Fruit fly (Drosophila melanogaster) whole organism, embryonic: ENCODE results near the gene CG8870.

ENCODE experiments used
- ATbp ChIP-seq: fragments of 200-800 bp; sonication (Bioruptor generic); optimal IDR thresholded peaks from 2 replicates; lab custom pipeline; 2017; ENCODE audit warnings: missing biosample characterization, mild to moderate bottlenecking, missing genetic modification characterization, missing genetic modification reagents
- Adf1 ChIP-seq: fragments of 200-800 bp; sonication (Bioruptor generic); IDR thresholded peaks from 2 replicates; pipeline ENCODE4 v1.3.6; 2022; ENCODE audit warnings: missing biosample characterization, missing genetic modification characterization
- CG10267 ChIP-seq: fragments of 200-800 bp; sonication (Bioruptor generic); optimal IDR thresholded peaks from 2 replicates; lab custom pipeline; 2018; ENCODE audit warnings: missing biosample characterization, mild to moderate bottlenecking, missing genetic modification characterization, moderate library complexity
- CG11504 ChIP-seq: fragments of 200-800 bp; sonication (Bioruptor generic); optimal IDR thresholded peaks from 3 replicates; lab custom pipeline; 2019; ENCODE audit warnings: missing biosample characterization, mild to moderate bottlenecking, missing genetic modification characterization, moderate library complexity
- CG13424 ChIP-seq: fragments of 200-800 bp; sonication (Bioruptor generic); optimal IDR thresholded peaks from 2 replicates; lab custom pipeline; 2019; ENCODE audit warnings: missing biosample characterization, mild to moderate bottlenecking, missing genetic modification characterization, moderate library complexity
- CG15696 ChIP-seq: fragments of 200-800 bp; sonication (Bioruptor generic); optimal IDR thresholded peaks from 2 replicates; lab custom pipeline; 2019; ENCODE audit warnings: missing biosample characterization, mild to moderate bottlenecking, missing genetic modification characterization, moderate library complexity
- CG17361 ChIP-seq: fragments of 200-800 bp; sonication (Bioruptor generic); IDR thresholded peaks from 3 replicates; pipeline ENCODE4 v1.3.6; 2022; ENCODE audit warnings: missing biosample characterization, missing genetic modification characterization
- CG17802 ChIP-seq: fragments of 200-800 bp; sonication (Bioruptor generic); optimal IDR thresholded peaks from 2 replicates; lab custom pipeline; 2018; ENCODE audit warnings: missing biosample characterization, mild to moderate bottlenecking, missing genetic modification characterization, moderate library complexity
- CG4282 ChIP-seq: fragments of 200-800 bp; sonication (Bioruptor generic); optimal IDR thresholded peaks from 2 replicates; lab custom pipeline; 2016; ENCODE audit warnings: missing biosample characterization, missing genetic modification characterization
- CG4328 ChIP-seq: fragments of 200-800 bp; sonication (Bioruptor generic); optimal IDR thresholded peaks from 3 replicates; lab custom pipeline; 2017; ENCODE audit warnings: missing biosample characterization, missing genetic modification reagents, missing genetic modification characterization
- CG6791 ChIP-seq: fragments of 200-800 bp; sonication (Bioruptor generic); IDR thresholded peaks from 3 replicates; pipeline ENCODE4 v1.3.6; 2022; ENCODE audit warnings: missing biosample characterization, missing genetic modification characterization; ENCODE audit not compliant: partially characterized antibody
- D19A ChIP-seq: fragments of 200-800 bp; optimal IDR thresholded peaks from 3 replicates; lab custom pipeline; 2019; ENCODE audit warnings: missing biosample characterization, mild to moderate bottlenecking, missing genetic modification characterization, moderate library complexity
- Dbx ChIP-seq: fragments of 200-800 bp; sonication (Bioruptor generic); IDR thresholded peaks from 3 replicates; pipeline ENCODE4 v1.3.6; 2022; ENCODE audit warnings: missing biosample characterization, missing genetic modification characterization
- Deaf1 ChIP-seq: fragments of 200-800 bp; optimal IDR thresholded peaks from 3 replicates; lab custom pipeline; 2019; ENCODE audit warnings: missing biosample characterization, mild to moderate bottlenecking, missing genetic modification characterization, moderate library complexity
- E2f2 ChIP-seq: fragments of 200-800 bp; sonication (Bioruptor generic); IDR thresholded peaks from 2 replicates; pipeline ENCODE4 v1.3.6; 2022; ENCODE audit warnings: missing biosample characterization, missing genetic modification characterization
- Ets97D ChIP-seq: fragments of 200-800 bp; sonication (Bioruptor generic); optimal IDR thresholded peaks from 3 replicates; lab custom pipeline; 2016; ENCODE audit warnings: missing biosample characterization, missing genetic modification characterization
- GATAe ChIP-seq: fragments of 200-800 bp; sonication (Bioruptor generic); conservative IDR thresholded peaks from 2 replicates; pipeline ENCODE4 v1.3.6; 2022; ENCODE audit warnings: missing biosample characterization, missing genetic modification characterization
- Gsc ChIP-seq: fragments of 200-800 bp; sonication (Bioruptor generic); IDR thresholded peaks from 2 replicates; pipeline ENCODE4 v1.3.6; 2022; ENCODE audit warnings: missing biosample characterization, missing genetic modification characterization
- H2.0 ChIP-seq: fragments of 200-800 bp; sonication (Bioruptor generic); IDR thresholded peaks from 2 replicates; pipeline ENCODE4 v1.3.6; 2022; ENCODE audit warnings: missing biosample characterization, missing genetic modification characterization
- HLH54F ChIP-seq: fragments of 200-800 bp; sonication (Bioruptor generic); optimal IDR thresholded peaks from 3 replicates; lab custom pipeline; 2016; ENCODE audit warnings: missing biosample characterization, missing genetic modification characterization
- MESR4 ChIP-seq: fragments of 200-800 bp; sonication (Bioruptor generic); optimal IDR thresholded peaks from 2 replicates; lab custom pipeline; 2018; ENCODE audit warnings: missing biosample characterization, mild to moderate bottlenecking, missing genetic modification characterization, moderate library complexity
- NFAT ChIP-seq: fragments of 200-800 bp; sonication (Bioruptor generic); IDR thresholded peaks from 2 replicates; pipeline ENCODE4 v1.3.6; 2022; ENCODE audit warnings: missing biosample characterization, missing genetic modification characterization
- NK7.1 ChIP-seq: fragments of 200-800 bp; sonication (Bioruptor generic); optimal IDR thresholded peaks from 3 replicates; lab custom pipeline; 2016; ENCODE audit warnings: missing biosample characterization, missing genetic modification characterization
- Opbp ChIP-seq: fragments of 200-800 bp; sonication (Bioruptor generic); IDR thresholded peaks from 3 replicates; pipeline ENCODE4 v1.3.6; 2022; ENCODE audit warnings: missing biosample characterization, missing genetic modification characterization; ENCODE audit not compliant: partially characterized antibody
- Optix ChIP-seq: fragments of 200-800 bp; sonication (Bioruptor generic); IDR thresholded peaks from 3 replicates; pipeline ENCODE4 v1.3.6; 2022; ENCODE audit warnings: missing biosample characterization, missing genetic modification characterization
- Rfx ChIP-seq: fragments of 200-800 bp; sonication (Bioruptor generic); IDR thresholded peaks from 2 replicates; pipeline ENCODE4 v1.3.6; 2022; ENCODE audit warnings: missing biosample characterization, missing genetic modification characterization
- Sry-δ ChIP-seq: fragments of 200-800 bp; sonication (Bioruptor generic); optimal IDR thresholded peaks from 2 replicates; lab custom pipeline; 2016; ENCODE audit warnings: missing biosample characterization, missing genetic modification characterization
- YL-1 ChIP-seq: fragments of 200-800 bp; sonication (Bioruptor generic); optimal IDR thresholded peaks from 3 replicates; lab custom pipeline; 2017; ENCODE audit warnings: missing biosample characterization, mild to moderate bottlenecking, missing genetic modification characterization
- aop ChIP-seq: fragments of 200-800 bp; sonication (Bioruptor generic); IDR thresholded peaks from 2 replicates; pipeline ENCODE4 v1.3.6; 2022; ENCODE audit warnings: missing biosample characterization, missing genetic modification characterization
- bbx ChIP-seq: fragments of 200-800 bp; sonication (Bioruptor generic); IDR thresholded peaks from 2 replicates; pipeline ENCODE4 v1.3.6; 2022; ENCODE audit warnings: missing biosample characterization, missing genetic modification characterization; ENCODE audit not compliant: partially characterized antibody
- cg ChIP-seq: fragments of 200-800 bp; sonication (Bioruptor generic); optimal IDR thresholded peaks from 3 replicates; lab custom pipeline; 2019; ENCODE audit warnings: missing biosample characterization, mild to moderate bottlenecking, missing genetic modification characterization, moderate library complexity
- disco-r ChIP-seq: fragments of 200-800 bp; sonication (Bioruptor generic); optimal IDR thresholded peaks from 2 replicates; lab custom pipeline; 2016; ENCODE audit warnings: missing biosample characterization, missing genetic modification characterization
- emc ChIP-seq: fragments of 200-800 bp; sonication (Bioruptor generic); optimal IDR thresholded peaks from 2 replicates; lab custom pipeline; 2016; ENCODE audit warnings: missing biosample characterization, missing genetic modification characterization
- eve ChIP-seq, 2 experiments: fragments of >200 bp; optimal IDR thresholded peaks; 2 replicates each; lab custom pipeline; 2017; ENCODE audit warnings: missing biosample characterization in 2 of 2, missing genetic modification characterization in 2 of 2
- fd102C ChIP-seq: fragments of 200-800 bp; sonication (Bioruptor generic); optimal IDR thresholded peaks from 2 replicates; lab custom pipeline; 2018; ENCODE audit warnings: missing biosample characterization, mild to moderate bottlenecking, missing genetic modification characterization, moderate library complexity
- h ChIP-seq: fragments of >200 bp; optimal IDR thresholded peaks from 2 replicates; lab custom pipeline; 2017
- lab ChIP-seq: fragments of 200-800 bp; sonication (Bioruptor generic); optimal IDR thresholded peaks from 3 replicates; lab custom pipeline; 2017; ENCODE audit warnings: missing biosample characterization, missing genetic modification characterization, mild to moderate bottlenecking, moderate library complexity, missing genetic modification reagents
- mam ChIP-seq: fragments of 200-800 bp; sonication (Bioruptor generic); optimal IDR thresholded peaks from 3 replicates; lab custom pipeline; 2016; ENCODE audit warnings: missing biosample characterization, missing genetic modification characterization
- mld ChIP-seq: fragments of 200-800 bp; sonication (Bioruptor generic); IDR thresholded peaks from 3 replicates; pipeline ENCODE4 v1.3.6; 2022; ENCODE audit warnings: missing biosample characterization, missing genetic modification characterization; ENCODE audit not compliant: partially characterized antibody
- nau ChIP-seq: fragments of 200-800 bp; sonication (Bioruptor generic); optimal IDR thresholded peaks from 3 replicates; lab custom pipeline; 2017; ENCODE audit warnings: missing biosample characterization, mild to moderate bottlenecking, missing genetic modification characterization, missing genetic modification reagents
- oc ChIP-seq: fragments of 200-800 bp; sonication (Bioruptor generic); optimal IDR thresholded peaks from 2 replicates; lab custom pipeline; 2018; ENCODE audit warnings: missing biosample characterization, mild to moderate bottlenecking, missing genetic modification characterization, moderate library complexity
- pita ChIP-seq: fragments of 200-800 bp; sonication (Bioruptor generic); optimal IDR thresholded peaks from 2 replicates; lab custom pipeline; 2017; ENCODE audit warnings: missing biosample characterization, mild to moderate bottlenecking, missing genetic modification characterization
- ro ChIP-seq: fragments of 200-800 bp; sonication (Bioruptor generic); IDR thresholded peaks from 2 replicates; pipeline ENCODE4 v1.3.6; 2022; ENCODE audit warnings: missing biosample characterization, missing genetic modification characterization
- row ChIP-seq: fragments of 200-800 bp; sonication (Bioruptor generic); IDR thresholded peaks from 3 replicates; pipeline ENCODE4 v1.3.6; 2022; ENCODE audit warnings: missing biosample characterization, missing genetic modification characterization
- schlank ChIP-seq: fragments of 200-800 bp; sonication (Bioruptor generic); optimal IDR thresholded peaks from 2 replicates; lab custom pipeline; 2018; ENCODE audit warnings: missing biosample characterization, mild to moderate bottlenecking, missing genetic modification characterization
- sens-2 ChIP-seq: fragments of 200-800 bp; sonication (Bioruptor generic); IDR thresholded peaks from 2 replicates; pipeline ENCODE4 v1.3.6; 2022; ENCODE audit warnings: missing biosample characterization, missing genetic modification characterization
- sisA ChIP-seq: fragments of 200-800 bp; sonication (Bioruptor generic); IDR thresholded peaks from 2 replicates; pipeline ENCODE4 v1.3.6; 2022; ENCODE audit warnings: missing biosample characterization, missing genetic modification characterization
- tgo ChIP-seq: fragments of 200-800 bp; sonication (Bioruptor generic); IDR thresholded peaks from 3 replicates; pipeline ENCODE4 v1.3.6; 2022; ENCODE audit warnings: missing biosample characterization, missing genetic modification characterization
- toy ChIP-seq: fragments of 200-800 bp; sonication (Bioruptor generic); IDR thresholded peaks from 2 replicates; pipeline ENCODE4 v1.3.6; 2022; ENCODE audit warnings: missing biosample characterization, missing genetic modification characterization
- unpg ChIP-seq: fragments of 200-800 bp; sonication (Bioruptor generic); optimal IDR thresholded peaks from 3 replicates; lab custom pipeline; 2018; ENCODE audit warnings: missing biosample characterization, mild to moderate bottlenecking, missing genetic modification characterization, moderate library complexity
- zfh2 ChIP-seq: fragments of 200-800 bp; sonication (Bioruptor generic); optimal IDR thresholded peaks from 2 replicates; lab custom pipeline; 2016; ENCODE audit warnings: missing biosample characterization, missing genetic modification characterization

CG8870 gene

dm6 chr3R:13403032-13403459 lies 23.4 kb downstream of the CG8870 start, which contains the start of gene Dpm3 (continued):
- TF ChIP-seq Opbp (GFP tag; lab: Robert Waterston, UW) (peak; percentile 81; the same call in 2 of the 3 replicates), nau (GFP tag; lab: Kevin White, UChicago) (no peak), pita (peak; percentile 17), CG4282 (GFP tag; lab: Kevin White, UChicago) (peak; percentile 6), Dbx (GFP tag; lab: Robert Waterston, UW) (0 out of 3 replicates have a peak, but pooled peaks have one; percentile 38), CG17802 (tag; lab: Kevin White, UChicago) (peak; percentile 57), row (GFP tag; lab: Robert Waterston, UW) (peak; percentile 60), CG4328 (GFP tag; lab: Kevin White, UChicago) (no peak), E2f2 (GFP tag; lab: Robert Waterston, UW) (peak; percentile 96), aop (GFP tag; lab: Robert Waterston, UW) (no peak), h (lab: Kevin White, UChicago) (no peak), toy (GFP tag; lab: Robert Waterston, UW) (no peak), emc (no peak), Ets97D (GFP tag; lab: Kevin White, UChicago) (peak; percentile 78), tgo (GFP tag; lab: Robert Waterston, UW) (no peak), NK7.1 (GFP tag; lab: Kevin White, UChicago) (no peak), mam (GFP tag; lab: Kevin White, UChicago) (peak; percentile 56), Sry-δ (peak; percentile 97), Optix (GFP tag; lab: Robert Waterston, UW) (no peak), Gsc (no peak), fd102C (no peak), bbx (peak; percentile 86), unpg (no peak), ATbp (no peak), NFAT (GFP tag; lab: Robert Waterston, UW) (peak; percentile 27; the same call in 1 of the 2 replicates), HLH54F (GFP tag; lab: Kevin White, UChicago) (peak; percentile 62), eve (GFP tag; optimal IDR thresholded peaks at IDR 0.05; lab: Kevin White, UChicago) (no peak), CG17361 (GFP tag; lab: Robert Waterston, UW) (0 out of 3 replicates have a peak, but pooled peaks have one; percentile 31), CG10267 (tag; lab: Kevin White, UChicago) (peak; percentile 58), Rfx (peak; percentile 49), D19A (tag; lab: Kevin White, UChicago) (no peak), cg (GFP tag; lab: Kevin White, UChicago) (no peak), oc (tag; lab: Kevin White, UChicago) (no peak), lab (GFP tag; lab: Kevin White, UChicago) (no peak), CG15696 (tag; lab: Kevin White, UChicago) (peak; percentile 43), CG11504 (tag; lab: Kevin White, UChicago) (peak; percentile 63), mld (GFP tag; lab: Robert Waterston, UW) (peak; percentile 75; the same call in 2 of the 3 replicates), Deaf1 (tag; lab: Kevin White, UChicago) (no peak), CG6791 (GFP tag; lab: Robert Waterston, UW) (peak; percentile 88), MESR4 (GFP tag; lab: Kevin White, UChicago) (peak; percentile 27), ro (GFP tag; lab: Robert Waterston, UW) (no peak), zfh2 (peak; percentile 57), sisA (0 out of 2 replicates have a peak, but pooled peaks have one; percentile 20), H2.0 (GFP tag; lab: Robert Waterston, UW) (no peak), sens-2 (GFP tag; lab: Robert Waterston, UW) (no peak), YL-1 (peak; percentile 6), schlank (tag; lab: Kevin White, UChicago) (no peak), Adf1 (no peak), CG13424 (tag; lab: Kevin White, UChicago) (peak; percentile 27), disco-r (GFP tag; lab: Kevin White, UChicago) (no peak), GATAe (GFP tag; lab: Robert Waterston, UW) (no peak)
